Fruit fly (Drosophila melanogaster) whole organism, embryonic: ENCODE results near the gene CG9757.
A peak's percentile ranks its signal among the peaks of the same experiment; 100 is the strongest.

Source experiments
- BEAF-32 ChIP-seq: fragments of 200-800 bp; sonication (Bioruptor generic); optimal IDR thresholded peaks from 3 replicates; lab custom pipeline; 2017; ENCODE audit warnings: missing biosample characterization, missing genetic modification characterization, mild to moderate bottlenecking, moderate library complexity, missing genetic modification reagents
- CG10274 ChIP-seq: fragments of 200-800 bp; sonication (Bioruptor generic); optimal IDR thresholded peaks from 3 replicates; lab custom pipeline; 2017; ENCODE audit warnings: missing biosample characterization, mild to moderate bottlenecking, missing genetic modification characterization
- CG11723 ChIP-seq: fragments of 200-800 bp; sonication (Bioruptor generic); optimal IDR thresholded peaks from 2 replicates; lab custom pipeline; 2017; ENCODE audit warnings: missing biosample characterization, mild to moderate bottlenecking, missing genetic modification characterization
- CG12071 ChIP-seq: fragments of 200-800 bp; sonication (Bioruptor generic); optimal IDR thresholded peaks from 3 replicates; lab custom pipeline; 2018; ENCODE audit warnings: missing biosample characterization, mild to moderate bottlenecking, missing genetic modification characterization
- CG13287 ChIP-seq: fragments of 200-800 bp; sonication (Bioruptor generic); IDR thresholded peaks from 2 replicates; pipeline ENCODE4 v1.3.6; 2022; ENCODE audit warnings: missing biosample characterization, missing genetic modification characterization; ENCODE audit not compliant: partially characterized antibody
- CG14014 ChIP-seq: fragments of 200-800 bp; sonication (Bioruptor generic); IDR thresholded peaks from 2 replicates; pipeline ENCODE4 v1.3.6; 2022; ENCODE audit warnings: missing biosample characterization, missing genetic modification characterization
- CG14710 ChIP-seq: fragments of 200-800 bp; sonication (Bioruptor generic); optimal IDR thresholded peaks from 3 replicates; lab custom pipeline; 2019; ENCODE audit warnings: missing biosample characterization, mild to moderate bottlenecking, missing genetic modification characterization, moderate library complexity
- CG15601 ChIP-seq: fragments of 200-800 bp; sonication (Bioruptor generic); optimal IDR thresholded peaks from 3 replicates; lab custom pipeline; 2019; ENCODE audit warnings: missing biosample characterization, mild to moderate bottlenecking, missing genetic modification characterization, moderate library complexity
- CG1647 ChIP-seq: fragments of 200-800 bp; sonication (Bioruptor generic); optimal IDR thresholded peaks from 3 replicates; lab custom pipeline; 2016; ENCODE audit warnings: missing biosample characterization, missing genetic modification characterization
- CG18262 ChIP-seq: fragments of 200-800 bp; optimal IDR thresholded peaks from 3 replicates; lab custom pipeline; 2019; ENCODE audit warnings: missing biosample characterization, mild to moderate bottlenecking, missing genetic modification characterization, moderate library complexity
- CG2889 ChIP-seq: fragments of 200-800 bp; sonication (Bioruptor generic); IDR thresholded peaks from 3 replicates; pipeline ENCODE4 v1.3.6; 2022; ENCODE audit warnings: missing biosample characterization, missing genetic modification characterization
- CG3995 ChIP-seq: fragments of 200-800 bp; sonication (Bioruptor generic); optimal IDR thresholded peaks from 3 replicates; lab custom pipeline; 2016; ENCODE audit warnings: missing biosample characterization, missing genetic modification characterization
- CG4404 ChIP-seq: fragments of 200-800 bp; sonication (Bioruptor generic); IDR thresholded peaks from 2 replicates; pipeline ENCODE4 v1.3.6; 2022; ENCODE audit warnings: missing biosample characterization, missing genetic modification characterization
- CG4424 ChIP-seq: fragments of 200-800 bp; sonication (Bioruptor generic); optimal IDR thresholded peaks from 3 replicates; lab custom pipeline; 2016; ENCODE audit warnings: missing biosample characterization, missing genetic modification characterization
- CG4854 ChIP-seq: fragments of 200-800 bp; sonication (Bioruptor generic); optimal IDR thresholded peaks from 2 replicates; lab custom pipeline; 2016; ENCODE audit warnings: missing biosample characterization, missing genetic modification characterization, inconsistent platforms
- CG6175 ChIP-seq: fragments of 200-800 bp; sonication (Bioruptor generic); IDR thresholded peaks from 3 replicates; pipeline ENCODE4 v1.3.6; 2022; ENCODE audit warnings: missing biosample characterization, missing genetic modification characterization
- CG7556 ChIP-seq: fragments of 200-800 bp; sonication (Bioruptor generic); optimal IDR thresholded peaks from 2 replicates; lab custom pipeline; 2017; ENCODE audit warnings: missing biosample characterization, mild to moderate bottlenecking, missing genetic modification characterization
- CG7839 ChIP-seq: fragments of 200-800 bp; sonication (Bioruptor generic); optimal IDR thresholded peaks from 3 replicates; lab custom pipeline; 2018; ENCODE audit warnings: missing biosample characterization, mild to moderate bottlenecking, missing genetic modification characterization, moderate library complexity
- CG9817 ChIP-seq: fragments of 200-800 bp; sonication (Bioruptor generic); optimal IDR thresholded peaks from 2 replicates; lab custom pipeline; 2018; ENCODE audit warnings: missing biosample characterization, mild to moderate bottlenecking, missing genetic modification characterization, moderate library complexity
- CG9932 ChIP-seq: fragments of 200-800 bp; sonication (Bioruptor generic); IDR thresholded peaks from 2 replicates; pipeline ENCODE4 v1.3.6; 2022; ENCODE audit warnings: missing biosample characterization, missing genetic modification characterization
- CkIIα-i1 ChIP-seq: fragments of 200-800 bp; sonication (Bioruptor generic); IDR thresholded peaks from 2 replicates; pipeline ENCODE4 v1.3.6; 2022; ENCODE audit warnings: missing biosample characterization, missing genetic modification characterization
- D19A ChIP-seq: fragments of 200-800 bp; optimal IDR thresholded peaks from 3 replicates; lab custom pipeline; 2019; ENCODE audit warnings: missing biosample characterization, mild to moderate bottlenecking, missing genetic modification characterization, moderate library complexity
- Ets97D ChIP-seq: fragments of 200-800 bp; sonication (Bioruptor generic); optimal IDR thresholded peaks from 3 replicates; lab custom pipeline; 2016; ENCODE audit warnings: missing biosample characterization, missing genetic modification characterization
- Gug ChIP-seq: fragments of 200-800 bp; sonication (Bioruptor generic); IDR thresholded peaks from 4 replicates; pipeline ENCODE4 v1.3.6; 2022; ENCODE audit warnings: missing biosample characterization, missing genetic modification characterization
- HmgD ChIP-seq: fragments of 200-800 bp; sonication (Bioruptor generic); optimal IDR thresholded peaks from 3 replicates; lab custom pipeline; 2016; ENCODE audit warnings: missing biosample characterization, missing genetic modification characterization
- Max ChIP-seq: fragments of 200-800 bp; sonication (Bioruptor generic); optimal IDR thresholded peaks from 2 replicates; lab custom pipeline; 2016; ENCODE audit warnings: missing biosample characterization, mild to moderate bottlenecking, missing genetic modification characterization
- Mes4 ChIP-seq: fragments of 200-800 bp; sonication (Bioruptor generic); optimal IDR thresholded peaks from 2 replicates; lab custom pipeline; 2016; ENCODE audit warnings: missing biosample characterization, missing genetic modification characterization
- Optix ChIP-seq: fragments of 200-800 bp; sonication (Bioruptor generic); IDR thresholded peaks from 3 replicates; pipeline ENCODE4 v1.3.6; 2022; ENCODE audit warnings: missing biosample characterization, missing genetic modification characterization
- Ssrp ChIP-seq: fragments of 200-800 bp; sonication (Bioruptor generic); optimal IDR thresholded peaks from 2 replicates; lab custom pipeline; 2018; ENCODE audit warnings: missing biosample characterization, mild to moderate bottlenecking, missing genetic modification characterization, moderate library complexity
- Tbp ChIP-seq: fragments of >200 bp; optimal IDR thresholded peaks from 2 replicates; lab custom pipeline; 2018; ENCODE audit warnings: missing biosample characterization, missing genetic modification characterization
- ac ChIP-seq: fragments of 200-800 bp; sonication (Bioruptor generic); optimal IDR thresholded peaks from 3 replicates; lab custom pipeline; 2017; ENCODE audit warnings: missing biosample characterization, mild to moderate bottlenecking, missing genetic modification characterization
- bigmax ChIP-seq: fragments of 200-800 bp; sonication (Bioruptor generic); optimal IDR thresholded peaks from 2 replicates; lab custom pipeline; 2018; ENCODE audit warnings: missing biosample characterization, mild to moderate bottlenecking, missing genetic modification characterization
- cas ChIP-seq: fragments of 200-800 bp; sonication (Bioruptor generic); IDR thresholded peaks from 2 replicates; pipeline ENCODE4 v1.3.6; 2022; ENCODE audit warnings: missing biosample characterization, missing genetic modification characterization
- cwo ChIP-seq: fragments of 200-800 bp; sonication (Bioruptor generic); optimal IDR thresholded peaks from 3 replicates; lab custom pipeline; 2017; ENCODE audit warnings: missing biosample characterization, missing genetic modification characterization, mild to moderate bottlenecking, moderate library complexity, missing genetic modification reagents
- dimm ChIP-seq: fragments of 200-800 bp; sonication (Bioruptor generic); IDR thresholded peaks from 2 replicates; pipeline ENCODE4 v1.3.6; 2022; ENCODE audit warnings: missing biosample characterization, missing genetic modification characterization
- disco-r ChIP-seq: fragments of 200-800 bp; sonication (Bioruptor generic); optimal IDR thresholded peaks from 2 replicates; lab custom pipeline; 2016; ENCODE audit warnings: missing biosample characterization, missing genetic modification characterization
- emc ChIP-seq: fragments of 200-800 bp; sonication (Bioruptor generic); optimal IDR thresholded peaks from 2 replicates; lab custom pipeline; 2016; ENCODE audit warnings: missing biosample characterization, missing genetic modification characterization
- gce ChIP-seq: fragments of 200-800 bp; sonication (Bioruptor generic); IDR thresholded peaks from 3 replicates; pipeline ENCODE4 v1.3.6; 2022; ENCODE audit warnings: missing biosample characterization, missing genetic modification characterization
- gfzf ChIP-seq: fragments of 200-800 bp; sonication (Bioruptor generic); optimal IDR thresholded peaks from 2 replicates; lab custom pipeline; 2016; ENCODE audit warnings: missing biosample characterization, mild to moderate bottlenecking, missing genetic modification characterization, moderate library complexity
- h ChIP-seq: fragments of >200 bp; optimal IDR thresholded peaks from 2 replicates; lab custom pipeline; 2017
- insv ChIP-seq, 2 experiments: fragments of 200-800 bp; sonication (Bioruptor generic); optimal IDR thresholded peaks; 3 replicates each; lab custom pipeline; 2016 to 2018; ENCODE audit warnings: missing biosample characterization in 2 of 2, missing genetic modification characterization in 2 of 2
- pros ChIP-seq: fragments of 200-800 bp; sonication (Bioruptor generic); optimal IDR thresholded peaks from 3 replicates; lab custom pipeline; 2019; ENCODE audit warnings: missing biosample characterization, mild to moderate bottlenecking, missing genetic modification characterization, moderate library complexity
- psq ChIP-seq: fragments of 200-800 bp; sonication (Bioruptor generic); optimal IDR thresholded peaks from 2 replicates; lab custom pipeline; 2017; ENCODE audit warnings: missing biosample characterization, missing genetic modification characterization
- sisA ChIP-seq: fragments of 200-800 bp; sonication (Bioruptor generic); IDR thresholded peaks from 2 replicates; pipeline ENCODE4 v1.3.6; 2022; ENCODE audit warnings: missing biosample characterization, missing genetic modification characterization
- slbo ChIP-seq: fragments of 200-800 bp; sonication (Bioruptor generic); IDR thresholded peaks from 2 replicates; pipeline ENCODE4 v1.3.6; 2022; ENCODE audit warnings: missing biosample characterization, missing genetic modification characterization
- sug ChIP-seq: fragments of 200-800 bp; optimal IDR thresholded peaks from 2 replicates; lab custom pipeline; 2019; ENCODE audit warnings: missing biosample characterization, mild to moderate bottlenecking, missing genetic modification characterization, moderate library complexity
- trem ChIP-seq: fragments of 200-800 bp; optimal IDR thresholded peaks from 3 replicates; lab custom pipeline; 2019; ENCODE audit warnings: missing biosample characterization, mild to moderate bottlenecking, missing genetic modification characterization, moderate library complexity
- ttk ChIP-seq: fragments of 200-800 bp; sonication (Bioruptor generic); IDR thresholded peaks from 2 replicates; pipeline ENCODE4 v2.1.2; 2022; ENCODE audit warnings: missing biosample characterization, missing genetic modification characterization
- yki ChIP-seq: fragments of >200 bp; optimal IDR thresholded peaks from 3 replicates; lab custom pipeline; 2018
- zen ChIP-seq: fragments of 200-800 bp; sonication (Bioruptor generic); optimal IDR thresholded peaks from 3 replicates; lab custom pipeline; 2018; ENCODE audit warnings: missing biosample characterization, mild to moderate bottlenecking, missing genetic modification characterization, moderate library complexity

CG9757 gene

DNA sequence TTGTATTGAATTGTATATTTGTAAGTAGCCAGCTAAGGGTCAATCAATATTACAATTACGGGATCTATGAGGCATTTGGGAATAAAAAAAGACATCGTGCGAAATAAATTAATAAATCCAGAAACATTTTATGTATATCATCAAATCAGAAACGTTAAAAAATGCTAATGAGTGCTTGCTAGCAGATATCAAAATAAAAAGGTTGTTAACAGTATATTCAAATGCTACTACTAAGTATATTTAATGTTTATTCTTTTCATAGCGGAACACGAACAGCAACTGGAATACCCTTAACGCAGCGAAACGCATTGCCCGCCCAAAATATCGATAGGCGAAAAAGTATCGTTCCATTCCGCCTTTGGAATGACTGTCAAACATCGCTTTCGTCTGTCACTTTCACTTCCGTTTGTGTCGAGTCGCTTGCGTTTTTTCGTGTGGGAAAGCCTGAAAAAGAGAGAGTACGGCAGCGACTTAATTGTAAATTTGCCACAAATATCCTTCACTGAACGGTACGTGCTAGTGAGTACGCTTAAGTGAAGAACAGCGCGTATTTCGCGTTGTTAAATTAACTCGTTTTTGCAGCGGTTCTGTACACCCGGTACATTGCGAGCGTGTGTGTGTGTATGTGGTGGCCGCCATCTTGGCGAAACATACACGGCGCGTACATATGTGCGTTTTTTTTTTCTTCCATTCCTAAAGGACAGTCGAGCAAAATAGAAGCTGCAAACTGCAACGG lies 48.9 kb upstream of the CG9757 start, which contains the start of gene B52 (continued):
- TF ChIP-seq zen (tag; lab: Kevin White, UChicago) = no peak
- peak; percentile 62 for TF ChIP-seq sisA (GFP tag; lab: Robert Waterston, UW)
- no peak for TF ChIP-seq pros (GFP tag; lab: Kevin White, UChicago)
- TF ChIP-seq D19A (tag; lab: Kevin White, UChicago) = peak; percentile 16
- peak; percentile 47; the same call in 2 of the 4 replicates for TF ChIP-seq Gug (GFP tag; lab: Robert Waterston, UW)
- peak; percentile 24 for TF ChIP-seq emc
- 0 out of 2 replicates have a peak, but pooled peaks have one; percentile 16 for TF ChIP-seq CG4404 (GFP tag; lab: Robert Waterston, UW)
- TF ChIP-seq trem (tag; lab: Kevin White, UChicago) = peak; percentile 54
- no peak for TF ChIP-seq CG7556 (GFP tag; lab: Kevin White, UChicago)
- TF ChIP-seq cas = no peak
- TF ChIP-seq CG13287 (GFP tag; lab: Robert Waterston, UW) = 0 out of 2 replicates have a peak, but pooled peaks have one; percentile 35
- peak; percentile 62 for TF ChIP-seq disco-r (GFP tag; lab: Kevin White, UChicago)
- no peak for TF ChIP-seq yki
- TF ChIP-seq CG1647 (GFP tag; lab: Kevin White, UChicago) = no peak
- TF ChIP-seq dimm (GFP tag; lab: Robert Waterston, UW) = no peak
- TF ChIP-seq Max (GFP tag; lab: Kevin White, UChicago) = peak; percentile 40
- no peak for TF ChIP-seq sug (tag; lab: Kevin White, UChicago)
- TF ChIP-seq Optix = 0 out of 3 replicates have a peak, but pooled peaks have one; percentile 22
- no peak; the same call in none of the 2 replicates for TF ChIP-seq CG14014 (GFP tag; lab: Robert Waterston, UW)
- TF ChIP-seq BEAF-32 = peak; percentile 73
- TF ChIP-seq ttk (GFP tag; lab: Robert Waterston, UW) = peak; percentile 62; the same call in 1 of the 2 replicates
- peak; percentile 50 for TF ChIP-seq CG4424 (GFP tag; lab: Kevin White, UChicago)
- peak; percentile 70; the same call in 1 of the 3 replicates for TF ChIP-seq gce (GFP tag; lab: Robert Waterston, UW)
- TF ChIP-seq Ssrp (tag; lab: Kevin White, UChicago) = no peak
- TF ChIP-seq bigmax (GFP tag; lab: Kevin White, UChicago) = peak; percentile 51
- TF ChIP-seq CG15601 (tag; lab: Kevin White, UChicago) = peak; percentile 34
- TF ChIP-seq h (lab: Kevin White, UChicago) = no peak
- peak; percentile 41 for TF ChIP-seq CG10274 (GFP tag; lab: Kevin White, UChicago)
- no peak for TF ChIP-seq CG7839 (tag; lab: Kevin White, UChicago)
- TF ChIP-seq ac (GFP tag; lab: Kevin White, UChicago) = peak; percentile 28
- TF ChIP-seq CG12071 (GFP tag; lab: Kevin White, UChicago) = peak; percentile 83
- TF ChIP-seq cwo (GFP tag; lab: Kevin White, UChicago) = no peak
- no peak for TF ChIP-seq Tbp (GFP tag; lab: Kevin White, UChicago)
- TF ChIP-seq CG4854 = no peak
- TF ChIP-seq slbo (GFP tag; lab: Robert Waterston, UW) = peak; percentile 68
- peak; percentile 35 for TF ChIP-seq CG9817
- 0 out of 3 replicates have a peak, but pooled peaks have one; percentile 37 for TF ChIP-seq CG6175 (GFP tag; lab: Robert Waterston, UW)
- no peak for TF ChIP-seq psq (GFP tag; lab: Kevin White, UChicago)
- peak; percentile 47 for TF ChIP-seq CG11723
- peak; percentile 51 for TF ChIP-seq CG3995 (GFP tag; lab: Kevin White, UChicago)
- TF ChIP-seq CG2889 (GFP tag; lab: Robert Waterston, UW) = 0 out of 3 replicates have a peak, but pooled peaks have one; percentile 42
- TF ChIP-seq CG9932 (GFP tag; lab: Robert Waterston, UW) = peak; percentile 68
- TF ChIP-seq Mes4 = peak; percentile 86
- TF ChIP-seq CG18262 (tag; lab: Kevin White, UChicago) = peak; percentile 32
- peak in 1 of 2 experiments; percentile 38 for TF ChIP-seq insv (GFP tag; optimal IDR thresholded peaks at IDR 0.05; lab: Kevin White, UChicago)
- TF ChIP-seq Ets97D (GFP tag; lab: Kevin White, UChicago) = peak; percentile 99
- TF ChIP-seq CG14710 = peak; percentile 35
- TF ChIP-seq HmgD = peak; percentile 45
- TF ChIP-seq CkIIα-i1 (GFP tag; lab: Robert Waterston, UW) = no peak
- TF ChIP-seq gfzf (GFP tag; lab: Kevin White, UChicago) = peak; percentile 42
